Worm (Caenorhabditis elegans) whole organism, L1 larva: Measurements from ENCODE around the gene K12H6.4.

ENCODE experiments used
- C04F5.9 ChIP-seq: sonication (generic microtip); optimal IDR thresholded peaks from 2 replicates; lab custom pipeline; 2016; ENCODE audit warnings: missing genetic modification characterization, missing compliant biosample characterization
- C16A3.4 ChIP-seq: fragments of 150-350 bp; optimal IDR thresholded peaks from 2 replicates; lab custom pipeline; 2014; ENCODE audit warnings: missing biosample characterization, missing genetic modification characterization
- C34B4.2 ChIP-seq: sonication (generic microtip); optimal IDR thresholded peaks from 2 replicates; lab custom pipeline; 2017; ENCODE audit warnings: mild to moderate bottlenecking, missing genetic modification characterization, missing compliant biosample characterization
- aha-1 ChIP-seq: fragments of 150-350 bp; optimal IDR thresholded peaks from 2 replicates; lab custom pipeline; 2014; ENCODE audit warnings: missing biosample characterization, missing genetic modification characterization
- alr-1 ChIP-seq: fragments of 200-800 bp; sonication (Bioruptor generic); optimal IDR thresholded peaks from 2 replicates; lab custom pipeline; 2018; ENCODE audit warnings: borderline replicate concordance, mild to moderate bottlenecking, missing genetic modification characterization, missing compliant biosample characterization
- ceh-82 ChIP-seq, 3 experiments: fragments of 150-350 bp in 1 of 3; sonication (generic microtip) in 2 of 3; optimal IDR thresholded peaks; 2 replicates each; lab custom pipeline; 2014 to 2017; ENCODE audit warnings: missing biosample characterization in 3 of 3, missing genetic modification characterization in 3 of 3
- ces-1 ChIP-seq: fragments of 150-350 bp; optimal IDR thresholded peaks from 2 replicates; lab custom pipeline; 2014; ENCODE audit warnings: missing biosample characterization, missing genetic modification reagents, missing genetic modification characterization
- dpl-1 ChIP-seq, 3 experiments: fragments of 150-350 bp in 2 of 3; sonication (generic microtip) in 1 of 3; optimal IDR thresholded peaks; 2 replicates each; lab custom pipeline; 2014 to 2017; ENCODE audit warnings: missing biosample characterization in 3 of 3, missing genetic modification characterization in 3 of 3, missing genetic modification reagents in 3 of 3
- dsc-1 ChIP-seq: sonication (generic microtip); optimal IDR thresholded peaks from 2 replicates; lab custom pipeline; 2016; ENCODE audit warnings: mild to moderate bottlenecking, missing genetic modification characterization, missing compliant biosample characterization
- efl-1 ChIP-seq, 4 experiments: fragments of 150-350 bp; optimal IDR thresholded peaks in 3 of 4; peaks in 1 of 4; 1 replicate in 1 of 4; 2 replicates in 3 of 4; lab custom pipeline; 2014; ENCODE audit warnings: missing biosample characterization in 2 of 4, missing genetic modification characterization in 2 of 4, missing genetic modification reagents in 2 of 4
- efl-3 ChIP-seq: fragments of 200-800 bp; sonication (Bioruptor generic); optimal IDR thresholded peaks from 2 replicates; lab custom pipeline; 2018; ENCODE audit warnings: mild to moderate bottlenecking, missing genetic modification characterization, missing compliant biosample characterization
- elt-2 ChIP-seq: sonication (generic microtip); optimal IDR thresholded peaks from 2 replicates; lab custom pipeline; 2016; ENCODE audit warnings: missing genetic modification characterization, mild to moderate bottlenecking, inconsistent platforms, missing compliant biosample characterization, missing genetic modification reagents
- elt-3 ChIP-seq, 6 experiments: fragments of 150-350 bp in 1 of 6; sonication (generic microtip); optimal IDR thresholded peaks; 2 replicates each; lab custom pipeline; 2017 to 2018; ENCODE audit warnings: missing biosample characterization in 6 of 6, missing genetic modification characterization in 6 of 6, inconsistent platforms in 1 of 6
- ets-5 ChIP-seq: fragments of 200-800 bp; sonication (Bioruptor generic); IDR thresholded peaks from 2 replicates; pipeline ENCODE4 v1.3.6; 2022; ENCODE audit warnings: missing genetic modification characterization, missing compliant biosample characterization
- fkh-10 ChIP-seq: sonication (generic microtip); optimal IDR thresholded peaks from 2 replicates; lab custom pipeline; 2017; ENCODE audit warnings: missing biosample characterization, missing genetic modification reagents, missing genetic modification characterization
- fkh-8 ChIP-seq: sonication (generic microtip); optimal IDR thresholded peaks from 2 replicates; lab custom pipeline; 2016; ENCODE audit warnings: mild to moderate bottlenecking, missing genetic modification characterization, missing compliant biosample characterization
- grh-1 ChIP-seq: fragments of 200-800 bp; sonication (Bioruptor generic); IDR thresholded peaks from 2 replicates; pipeline ENCODE4 v1.3.6; 2022; ENCODE audit warnings: missing genetic modification reagents, missing genetic modification characterization, missing compliant biosample characterization
- hpl-2 ChIP-seq: fragments of 150-350 bp; optimal IDR thresholded peaks from 2 replicates; lab custom pipeline; 2014; ENCODE audit warnings: missing biosample characterization, missing genetic modification reagents, missing genetic modification characterization
- isw-1 ChIP-seq: fragments of 200-800 bp; sonication (Bioruptor generic); IDR thresholded peaks from 2 replicates; pipeline ENCODE4 v1.3.6; 2022; ENCODE audit warnings: missing genetic modification characterization, missing compliant biosample characterization
- jun-1 ChIP-seq: fragments of 150-350 bp; optimal IDR thresholded peaks from 2 replicates; lab custom pipeline; 2014; ENCODE audit warnings: missing biosample characterization, missing genetic modification reagents, missing genetic modification characterization
- lin-13 ChIP-seq: fragments of 150-350 bp; optimal IDR thresholded peaks from 2 replicates; lab custom pipeline; 2014; ENCODE audit warnings: missing biosample characterization, missing genetic modification reagents, missing genetic modification characterization
- lin-14 ChIP-seq: fragments of 200-800 bp; sonication (Bioruptor generic); optimal IDR thresholded peaks from 2 replicates; lab custom pipeline; 2018; ENCODE audit warnings: mild to moderate bottlenecking, missing genetic modification characterization, moderate library complexity, missing compliant biosample characterization
- lin-15B ChIP-seq: fragments of 150-350 bp; sonication (generic microtip); optimal IDR thresholded peaks from 3 replicates; lab custom pipeline; 2014; ENCODE audit warnings: missing biosample characterization, missing genetic modification characterization
- lin-35 ChIP-seq, 2 experiments: fragments of 150-350 bp; optimal IDR thresholded peaks; 2 replicates each; lab custom pipeline; 2014; ENCODE audit warnings: missing biosample characterization in 2 of 2, missing genetic modification characterization in 2 of 2, missing genetic modification reagents in 2 of 2
- lir-3 ChIP-seq: sonication (generic microtip); optimal IDR thresholded peaks from 2 replicates; lab custom pipeline; 2016; ENCODE audit warnings: mild to moderate bottlenecking, missing genetic modification characterization, moderate library complexity, missing compliant biosample characterization; ENCODE audit not compliant: poor library complexity
- lsy-2 ChIP-seq, 2 experiments: fragments of 150-350 bp; optimal IDR thresholded peaks; 2 replicates each; lab custom pipeline; 2014; ENCODE audit warnings: missing biosample characterization in 2 of 2, missing genetic modification characterization in 2 of 2
- mdl-1 ChIP-seq, 2 experiments: fragments of 150-350 bp; optimal IDR thresholded peaks; 2 replicates each; lab custom pipeline; 2014 to 2017; ENCODE audit warnings: missing biosample characterization in 2 of 2, missing genetic modification characterization in 2 of 2, inconsistent platforms in 1 of 2
- nhr-11 ChIP-seq: fragments of 150-350 bp; optimal IDR thresholded peaks from 2 replicates; lab custom pipeline; 2014; ENCODE audit warnings: missing biosample characterization, missing genetic modification characterization
- nhr-12 ChIP-seq: sonication (generic microtip); optimal IDR thresholded peaks from 2 replicates; lab custom pipeline; 2017; ENCODE audit warnings: missing biosample characterization, missing genetic modification characterization
- nhr-19 ChIP-seq: fragments of 200-800 bp; sonication (Bioruptor generic); conservative IDR thresholded peaks from 2 replicates; pipeline ENCODE4 v1.3.6; 2022; ENCODE audit warnings: missing genetic modification characterization, missing compliant biosample characterization
- nhr-237 ChIP-seq: fragments of 150-350 bp; optimal IDR thresholded peaks from 2 replicates; lab custom pipeline; 2014; ENCODE audit warnings: missing biosample characterization, missing genetic modification characterization
- nhr-28 ChIP-seq: fragments of 150-350 bp; optimal IDR thresholded peaks from 2 replicates; lab custom pipeline; 2014; ENCODE audit warnings: missing biosample characterization, missing genetic modification characterization
- nhr-77 ChIP-seq: fragments of 150-350 bp; optimal IDR thresholded peaks from 2 replicates; lab custom pipeline; 2014; ENCODE audit warnings: missing biosample characterization, missing genetic modification characterization
- nhr-84 ChIP-seq: sonication (generic microtip); optimal IDR thresholded peaks from 2 replicates; lab custom pipeline; 2017; ENCODE audit warnings: missing biosample characterization, missing genetic modification characterization
- pax-3 ChIP-seq: fragments of 200-800 bp; sonication (Bioruptor generic); optimal IDR thresholded peaks from 2 replicates; lab custom pipeline; 2018; ENCODE audit warnings: mild to moderate bottlenecking, missing genetic modification characterization, moderate library complexity, missing compliant biosample characterization
- pqm-1 ChIP-seq: sonication (generic microtip); optimal IDR thresholded peaks from 3 replicates; lab custom pipeline; 2017; ENCODE audit warnings: missing biosample characterization, missing genetic modification characterization
- skn-1 ChIP-seq: fragments of 150-350 bp; optimal IDR thresholded peaks from 2 replicates; lab custom pipeline; 2014; ENCODE audit warnings: missing biosample characterization, missing genetic modification characterization
- snu-23 ChIP-seq: sonication (generic microtip); optimal IDR thresholded peaks from 2 replicates; lab custom pipeline; 2016; ENCODE audit warnings: missing genetic modification characterization, missing compliant biosample characterization
- swsn-7 ChIP-seq: sonication (generic microtip); optimal IDR thresholded peaks from 2 replicates; lab custom pipeline; 2016; ENCODE audit warnings: missing genetic modification characterization, missing compliant biosample characterization
- tlp-1 ChIP-seq: fragments of 150-350 bp; optimal IDR thresholded peaks from 2 replicates; lab custom pipeline; 2014; ENCODE audit warnings: missing biosample characterization, missing genetic modification characterization
- unc-130 ChIP-seq: fragments of 150-350 bp; optimal IDR thresholded peaks from 2 replicates; lab custom pipeline; 2017; ENCODE audit warnings: missing biosample characterization, missing genetic modification characterization, inconsistent platforms
- unc-86 ChIP-seq: sonication (generic microtip); optimal IDR thresholded peaks from 2 replicates; lab custom pipeline; 2016; ENCODE audit warnings: missing genetic modification characterization, missing compliant biosample characterization
- unc-98 ChIP-seq: fragments of 200-800 bp; sonication (Bioruptor generic); IDR thresholded peaks from 2 replicates; pipeline ENCODE4 v1.3.6; 2022; ENCODE audit warnings: missing genetic modification characterization, missing compliant biosample characterization
- vab-15 ChIP-seq: sonication (generic microtip); optimal IDR thresholded peaks from 2 replicates; lab custom pipeline; 2017; ENCODE audit warnings: missing genotype, mild to moderate bottlenecking, missing genetic modification characterization, missing compliant biosample characterization
- xbp-1 ChIP-seq: sonication (generic microtip); optimal IDR thresholded peaks from 2 replicates; lab custom pipeline; 2016; ENCODE audit warnings: missing genetic modification characterization, missing compliant biosample characterization
- ztf-11 ChIP-seq, 2 experiments: sonication (generic microtip); optimal IDR thresholded peaks; 2 replicates each; lab custom pipeline; 2016 to 2017; ENCODE audit warnings: missing genetic modification characterization in 2 of 2, missing biosample characterization in 1 of 2, missing compliant biosample characterization in 1 of 2

K12H6.4 gene

DNA sequence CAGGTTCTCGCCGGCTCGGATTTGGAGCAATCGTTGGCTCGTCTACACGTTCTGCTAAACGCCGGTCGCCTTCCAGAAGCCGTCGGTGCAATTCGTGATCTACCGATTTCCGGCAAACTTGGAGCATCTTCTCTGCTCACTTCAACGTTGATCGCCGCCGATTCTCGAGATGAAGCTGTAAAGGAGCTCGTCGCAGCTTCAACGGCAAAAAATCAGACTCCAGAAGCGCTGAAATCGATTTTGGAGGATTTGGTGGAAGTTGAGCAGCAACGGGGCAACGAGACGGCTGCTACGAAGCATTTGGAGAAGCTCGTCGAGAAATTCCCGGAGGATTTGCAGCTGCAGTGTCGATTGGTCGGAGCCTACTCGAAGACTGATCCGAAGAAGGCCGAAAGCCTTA, 32.4 kb downstream of the K12H6.4 start:
- TF ChIP-seq nhr-84 (tag; lab: Kevin White, UChicago) (no peak), ets-5 (GFP tag; lab: Robert Waterston, UW) (no peak), dpl-1 (GFP tag; optimal IDR thresholded peaks at IDR 0.05; lab: Kevin White, UChicago) (no peak), fkh-10 (GFP tag; lab: Kevin White, UChicago) (no peak), isw-1 (GFP tag; lab: Robert Waterston, UW) (no peak), ztf-11 (tag; optimal IDR thresholded peaks at IDR 0.05; lab: Kevin White, UChicago) (no peak), tlp-1 (tag; lab: Kevin White, UChicago) (no peak), vab-15 (tag; lab: Kevin White, UChicago) (no peak), pax-3 (tag; lab: Kevin White, UChicago) (no peak), aha-1 (tag; lab: Kevin White, UChicago) (no peak), mdl-1 (tag; optimal IDR thresholded peaks at IDR 0.05; lab: Kevin White, UChicago) (no peak), alr-1 (no peak), nhr-237 (tag; lab: Kevin White, UChicago) (no peak)

- no peak for TF ChIP-seq nhr-77 (tag; lab: Kevin White, UChicago)
- TF ChIP-seq lir-3 (tag; lab: Kevin White, UChicago) = no peak
- no peak for TF ChIP-seq efl-3
- TF ChIP-seq dsc-1 (tag; lab: Kevin White, UChicago) = no peak
- TF ChIP-seq vab-15 (tag; lab: Kevin White, UChicago) = no peak
- no peak for TF ChIP-seq lin-15B (tag; lab: Kevin White, UChicago)
- TF ChIP-seq nhr-11 (tag; lab: Kevin White, UChicago) = no peak
- TF ChIP-seq unc-86 = no peak
- no peak for TF ChIP-seq skn-1 (tag; lab: Kevin White, UChicago)
- no peak for TF ChIP-seq elt-2 (tag; lab: Kevin White, UChicago)
- no peak for TF ChIP-seq pax-3 (tag; lab: Kevin White, UChicago)
- TF ChIP-seq fkh-8 (tag; lab: Kevin White, UChicago) = no peak
Observed at ce11 chrII:2787849-2788248, 36.2 kb downstream of the K12H6.4 start.

DNA sequence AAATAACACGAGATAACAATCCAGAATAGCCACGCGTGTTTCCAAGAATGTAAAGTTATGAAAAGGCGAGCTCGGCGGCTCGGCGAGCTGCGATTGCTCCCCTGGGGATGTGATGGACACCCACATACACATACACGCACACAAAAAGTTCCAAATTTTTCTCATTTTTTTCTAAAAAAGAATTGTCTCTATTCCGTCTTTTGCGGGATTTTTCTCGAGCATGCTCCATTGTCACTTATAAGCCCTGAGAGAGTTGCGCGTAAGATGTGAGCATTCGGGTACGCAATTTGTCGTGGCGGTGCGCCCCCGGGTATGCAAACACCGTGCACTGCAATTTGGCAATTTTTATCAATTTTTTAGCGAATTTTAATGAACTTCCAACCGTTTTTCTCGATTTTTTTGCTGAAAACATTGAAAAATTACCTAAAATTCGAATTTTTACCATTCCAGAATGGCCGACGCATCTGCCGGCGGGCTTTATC, 37.0 kb downstream of the K12H6.4 start, which contains the start of the genes F08D12.12 and srpa-72:
TSS of gene F08D12.12 (minus strand) at position 51 of the 482 bp plus-strand sequence.
TSS of gene srpa-72 (plus strand) at position 451 of the 482 bp plus-strand sequence.
- TF ChIP-seq grh-1 (no peak), snu-23 (GFP tag; lab: Kevin White, UChicago) (peak; percentile 48), nhr-19 (peak; percentile 23), swsn-7 (peak; percentile 10), hpl-2 (GFP tag; lab: Kevin White, UChicago) (no peak), nhr-28 (no peak), efl-1 (optimal IDR thresholded peaks at IDR 0.05; lab: Kevin White, UChicago) (peak; percentile 56 to 60), efl-1 (GFP tag; optimal IDR thresholded peaks at IDR 0.05 in 1 of 2; lab: Kevin White, UChicago) (peak; percentile 53 to 95), elt-2 (tag; lab: Kevin White, UChicago) (no peak), ets-5 (GFP tag; lab: Robert Waterston, UW) (no peak), ztf-11 (tag; optimal IDR thresholded peaks at IDR 0.05; lab: Kevin White, UChicago) (no peak), lin-13 (peak; percentile 27), ces-1 (no peak), lin-14 (peak; percentile 57), C34B4.2 (tag; lab: Kevin White, UChicago) (no peak), mdl-1 (tag; optimal IDR thresholded peaks at IDR 0.05; lab: Kevin White, UChicago) (peak in 1 of 2 experiments; percentile 18), dsc-1 (tag; lab: Kevin White, UChicago) (no peak), jun-1 (no peak), unc-130 (tag; lab: Kevin White, UChicago) (peak; percentile 64), unc-98 (no peak), lin-35 (GFP tag; optimal IDR thresholded peaks at IDR 0.05; lab: Kevin White, UChicago) (peak; percentile 29 to 61), ceh-82 (tag; optimal IDR thresholded peaks at IDR 0.05; lab: Kevin White, UChicago) (peak in 2 of 3 experiments; percentile 27 to 41), skn-1 (tag; lab: Kevin White, UChicago) (no peak), elt-3 (tag; optimal IDR thresholded peaks at IDR 0.05; lab: Kevin White, UChicago) (no peak), xbp-1 (tag; lab: Kevin White, UChicago) (peak; percentile 27), C04F5.9 (no peak), vab-15 (tag; lab: Kevin White, UChicago) (peak; percentile 26), lin-15B (tag; lab: Kevin White, UChicago) (peak; percentile 15), efl-3 (no peak), C16A3.4 (tag; lab: Kevin White, UChicago) (peak; percentile 42), dpl-1 (GFP tag; optimal IDR thresholded peaks at IDR 0.05; lab: Kevin White, UChicago) (peak; percentile 23 to 57 (median 57)), lsy-2 (tag; optimal IDR thresholded peaks at IDR 0.05; lab: Kevin White, UChicago) (peak; percentile 36 to 63), nhr-12 (tag; lab: Kevin White, UChicago) (no peak), nhr-11 (tag; lab: Kevin White, UChicago) (no peak), pqm-1 (no peak)
